Fruit fly (Drosophila melanogaster) whole organism, embryonic: Measurements from ENCODE around the gene Lmpt.

Experiments used
- Abd-B ChIP-seq: fragments of 200-800 bp; sonication (Bioruptor generic); optimal IDR thresholded peaks from 2 replicates; lab custom pipeline; 2018; ENCODE audit warnings: missing biosample characterization, mild to moderate bottlenecking, missing genetic modification characterization, moderate library complexity
- Atf3 ChIP-seq: fragments of 200-800 bp; sonication (Bioruptor generic); optimal IDR thresholded peaks from 3 replicates; lab custom pipeline; 2016; ENCODE audit warnings: missing biosample characterization, missing genetic modification characterization
- CG10209 ChIP-seq: fragments of 200-800 bp; sonication (Bioruptor generic); optimal IDR thresholded peaks from 3 replicates; lab custom pipeline; 2017; ENCODE audit warnings: missing biosample characterization, mild to moderate bottlenecking, missing genetic modification characterization, missing genetic modification reagents
- CG1233 ChIP-seq: fragments of 200-800 bp; sonication (Bioruptor generic); optimal IDR thresholded peaks from 4 replicates; lab custom pipeline; 2018; ENCODE audit warnings: missing biosample characterization, mild to moderate bottlenecking, missing genetic modification characterization
- CG13424 ChIP-seq: fragments of 200-800 bp; sonication (Bioruptor generic); optimal IDR thresholded peaks from 2 replicates; lab custom pipeline; 2019; ENCODE audit warnings: missing biosample characterization, mild to moderate bottlenecking, missing genetic modification characterization, moderate library complexity
- CG13894 ChIP-seq: fragments of 200-800 bp; sonication (Bioruptor generic); optimal IDR thresholded peaks from 3 replicates; lab custom pipeline; 2018; ENCODE audit warnings: missing biosample characterization, mild to moderate bottlenecking, missing genetic modification characterization, moderate library complexity
- CG14965 ChIP-seq: fragments of 200-800 bp; sonication (Bioruptor generic); optimal IDR thresholded peaks from 2 replicates; lab custom pipeline; 2016; ENCODE audit warnings: missing biosample characterization, missing genetic modification characterization, borderline replicate concordance
- CG15696 ChIP-seq: fragments of 200-800 bp; sonication (Bioruptor generic); optimal IDR thresholded peaks from 2 replicates; lab custom pipeline; 2019; ENCODE audit warnings: missing biosample characterization, mild to moderate bottlenecking, missing genetic modification characterization, moderate library complexity
- CG17385 ChIP-seq: fragments of 200-800 bp; sonication (Bioruptor generic); optimal IDR thresholded peaks from 3 replicates; lab custom pipeline; 2018; ENCODE audit warnings: missing biosample characterization, mild to moderate bottlenecking, missing genetic modification characterization
- CG2712 ChIP-seq: fragments of 200-800 bp; optimal IDR thresholded peaks from 3 replicates; lab custom pipeline; 2019; ENCODE audit warnings: missing biosample characterization, mild to moderate bottlenecking, missing genetic modification characterization, moderate library complexity
- CG3065 ChIP-seq: fragments of 200-800 bp; sonication (Bioruptor generic); optimal IDR thresholded peaks from 2 replicates; lab custom pipeline; 2016; ENCODE audit warnings: missing biosample characterization, missing genetic modification characterization
- CG31441 ChIP-seq: fragments of 200-800 bp; sonication (Bioruptor generic); IDR thresholded peaks from 2 replicates; pipeline ENCODE4 v1.3.6; 2022; ENCODE audit warnings: missing biosample characterization, missing genetic modification characterization
- CG32532 ChIP-seq: fragments of 200-800 bp; sonication (Bioruptor generic); IDR thresholded peaks from 2 replicates; pipeline ENCODE4 v1.3.6; 2022; ENCODE audit warnings: missing biosample characterization, missing genetic modification characterization
- CG33557 ChIP-seq: fragments of 200-800 bp; sonication (Bioruptor generic); optimal IDR thresholded peaks from 2 replicates; lab custom pipeline; 2019; ENCODE audit warnings: missing biosample characterization, mild to moderate bottlenecking, missing genetic modification characterization, moderate library complexity
- CG3407 ChIP-seq: fragments of 200-800 bp; sonication (Bioruptor generic); optimal IDR thresholded peaks from 2 replicates; lab custom pipeline; 2018; ENCODE audit warnings: missing biosample characterization, mild to moderate bottlenecking, missing genetic modification characterization
- CG3838 ChIP-seq: fragments of 200-800 bp; sonication (Bioruptor generic); optimal IDR thresholded peaks from 3 replicates; lab custom pipeline; 2016; ENCODE audit warnings: missing biosample characterization, missing genetic modification characterization
- CG4360 ChIP-seq: fragments of 200-800 bp; sonication (Bioruptor generic); IDR thresholded peaks from 2 replicates; pipeline ENCODE4 v1.3.6; 2022; ENCODE audit warnings: missing biosample characterization, missing genetic modification characterization
- CG4617 ChIP-seq: fragments of 200-800 bp; sonication (Bioruptor generic); optimal IDR thresholded peaks from 3 replicates; lab custom pipeline; 2016; ENCODE audit warnings: missing biosample characterization, missing genetic modification characterization, borderline replicate concordance
- CG7963 ChIP-seq: fragments of 200-800 bp; sonication (Bioruptor generic); IDR thresholded peaks from 3 replicates; pipeline ENCODE4 v1.3.6; 2022; ENCODE audit warnings: missing biosample characterization, missing genetic modification characterization; ENCODE audit not compliant: partially characterized antibody
- CG8388 ChIP-seq: fragments of 200-800 bp; sonication (Bioruptor generic); optimal IDR thresholded peaks from 2 replicates; lab custom pipeline; 2019; ENCODE audit warnings: missing biosample characterization, mild to moderate bottlenecking, missing genetic modification characterization, moderate library complexity
- CG8478 ChIP-seq: fragments of >200 bp; optimal IDR thresholded peaks from 2 replicates; lab custom pipeline; 2018
- Camta ChIP-seq: fragments of 200-800 bp; sonication (Bioruptor generic); optimal IDR thresholded peaks from 2 replicates; lab custom pipeline; 2016; ENCODE audit warnings: missing biosample characterization, missing genetic modification characterization
- D19B ChIP-seq: fragments of 200-800 bp; sonication (Bioruptor generic); optimal IDR thresholded peaks from 2 replicates; lab custom pipeline; 2017; ENCODE audit warnings: missing biosample characterization, mild to moderate bottlenecking, missing genetic modification characterization
- Deaf1 ChIP-seq: fragments of 200-800 bp; optimal IDR thresholded peaks from 3 replicates; lab custom pipeline; 2019; ENCODE audit warnings: missing biosample characterization, mild to moderate bottlenecking, missing genetic modification characterization, moderate library complexity
- Dp ChIP-seq: fragments of 200-800 bp; sonication (Bioruptor generic); optimal IDR thresholded peaks from 2 replicates; lab custom pipeline; 2018; ENCODE audit warnings: missing biosample characterization, mild to moderate bottlenecking, missing genetic modification characterization, moderate library complexity
- Fer1 ChIP-seq: fragments of 200-800 bp; sonication (Bioruptor generic); optimal IDR thresholded peaks from 2 replicates; lab custom pipeline; 2017; ENCODE audit warnings: missing biosample characterization, mild to moderate bottlenecking, missing genetic modification characterization
- HmgD ChIP-seq: fragments of 200-800 bp; sonication (Bioruptor generic); optimal IDR thresholded peaks from 3 replicates; lab custom pipeline; 2016; ENCODE audit warnings: missing biosample characterization, missing genetic modification characterization
- Mad ChIP-seq: fragments of 200-800 bp; sonication (Bioruptor generic); optimal IDR thresholded peaks from 2 replicates; lab custom pipeline; 2016; ENCODE audit warnings: missing biosample characterization, missing genetic modification characterization
- Opbp ChIP-seq: fragments of 200-800 bp; sonication (Bioruptor generic); IDR thresholded peaks from 3 replicates; pipeline ENCODE4 v1.3.6; 2022; ENCODE audit warnings: missing biosample characterization, missing genetic modification characterization; ENCODE audit not compliant: partially characterized antibody
- Scr ChIP-seq: fragments of 200-800 bp; sonication (Bioruptor generic); IDR thresholded peaks from 2 replicates; pipeline ENCODE4 v1.3.6; 2022; ENCODE audit warnings: missing biosample characterization, missing genetic modification characterization; ENCODE audit not compliant: partially characterized antibody
- Ssrp ChIP-seq: fragments of 200-800 bp; sonication (Bioruptor generic); optimal IDR thresholded peaks from 2 replicates; lab custom pipeline; 2018; ENCODE audit warnings: missing biosample characterization, mild to moderate bottlenecking, missing genetic modification characterization, moderate library complexity
- Xrp1 ChIP-seq: fragments of 200-800 bp; sonication (Bioruptor generic); IDR thresholded peaks from 2 replicates; pipeline ENCODE4 v1.3.6; 2022; ENCODE audit warnings: missing biosample characterization, missing genetic modification characterization
- br ChIP-seq: fragments of >200 bp; optimal IDR thresholded peaks from 2 replicates; lab custom pipeline; 2017
- btn ChIP-seq: fragments of 200-800 bp; sonication (Bioruptor generic); optimal IDR thresholded peaks from 2 replicates; lab custom pipeline; 2016; ENCODE audit warnings: missing biosample characterization, missing genetic modification characterization
- croc ChIP-seq: fragments of 200-800 bp; sonication (Bioruptor generic); conservative IDR thresholded peaks from 3 replicates; pipeline ENCODE4 v1.3.6; 2022; ENCODE audit warnings: missing biosample characterization, missing genetic modification characterization
- dmrt99B ChIP-seq: fragments of 200-800 bp; sonication (Bioruptor generic); optimal IDR thresholded peaks from 2 replicates; lab custom pipeline; 2018; ENCODE audit warnings: missing biosample characterization, mild to moderate bottlenecking, missing genetic modification characterization, moderate library complexity
- fd102C ChIP-seq: fragments of 200-800 bp; sonication (Bioruptor generic); optimal IDR thresholded peaks from 2 replicates; lab custom pipeline; 2018; ENCODE audit warnings: missing biosample characterization, mild to moderate bottlenecking, missing genetic modification characterization, moderate library complexity
- fd3F ChIP-seq: fragments of 200-800 bp; sonication (Bioruptor generic); optimal IDR thresholded peaks from 2 replicates; lab custom pipeline; 2018; ENCODE audit warnings: missing biosample characterization, mild to moderate bottlenecking, missing genetic modification characterization, moderate library complexity
- ham ChIP-seq: fragments of 200-800 bp; sonication (Bioruptor generic); IDR thresholded peaks from 2 replicates; pipeline ENCODE4 v1.3.6; 2022; ENCODE audit warnings: missing biosample characterization, missing genetic modification characterization
- hkb ChIP-seq, 2 experiments: fragments of 200-800 bp in 1 of 2; fragments of >200 bp in 1 of 2; sonication (Bioruptor generic) in 1 of 2; IDR thresholded peaks in 1 of 2; optimal IDR thresholded peaks in 1 of 2; 2 replicates each; pipeline versions ENCODE4 v1.3.6 to Lab custom; 2017 to 2022; ENCODE audit warnings: missing biosample characterization in 1 of 2, missing genetic modification characterization in 1 of 2
- insv ChIP-seq, 2 experiments: fragments of 200-800 bp; sonication (Bioruptor generic); optimal IDR thresholded peaks; 3 replicates each; lab custom pipeline; 2016 to 2018; ENCODE audit warnings: missing biosample characterization in 2 of 2, missing genetic modification characterization in 2 of 2
- jigr1 ChIP-seq: fragments of 200-800 bp; sonication (Bioruptor generic); IDR thresholded peaks from 3 replicates; pipeline ENCODE4 v1.3.6; 2022; ENCODE audit warnings: missing biosample characterization, missing genetic modification characterization
- jing ChIP-seq: fragments of 200-800 bp; sonication (Bioruptor generic); optimal IDR thresholded peaks from 2 replicates; lab custom pipeline; 2018; ENCODE audit warnings: missing biosample characterization, mild to moderate bottlenecking, missing genetic modification characterization
- pros ChIP-seq: fragments of 200-800 bp; sonication (Bioruptor generic); optimal IDR thresholded peaks from 3 replicates; lab custom pipeline; 2019; ENCODE audit warnings: missing biosample characterization, mild to moderate bottlenecking, missing genetic modification characterization, moderate library complexity
- row ChIP-seq: fragments of 200-800 bp; sonication (Bioruptor generic); IDR thresholded peaks from 3 replicates; pipeline ENCODE4 v1.3.6; 2022; ENCODE audit warnings: missing biosample characterization, missing genetic modification characterization
- tin ChIP-seq: fragments of 200-800 bp; sonication (Bioruptor generic); optimal IDR thresholded peaks from 3 replicates; lab custom pipeline; 2016; ENCODE audit warnings: missing biosample characterization, missing genetic modification characterization
- ttk ChIP-seq: fragments of 200-800 bp; sonication (Bioruptor generic); IDR thresholded peaks from 2 replicates; pipeline ENCODE4 v2.1.2; 2022; ENCODE audit warnings: missing biosample characterization, missing genetic modification characterization
- tup ChIP-seq: fragments of 200-800 bp; sonication (Bioruptor generic); optimal IDR thresholded peaks from 2 replicates; lab custom pipeline; 2016; ENCODE audit warnings: missing biosample characterization, mild to moderate bottlenecking, missing genetic modification characterization, moderate library complexity
- yki ChIP-seq: fragments of >200 bp; optimal IDR thresholded peaks from 3 replicates; lab custom pipeline; 2018
- zfh1 ChIP-seq: fragments of 200-800 bp; sonication (Bioruptor generic); IDR thresholded peaks from 3 replicates; pipeline ENCODE4 v1.3.6; 2022; ENCODE audit warnings: missing biosample characterization, missing genetic modification characterization

The Lmpt gene

DNA sequence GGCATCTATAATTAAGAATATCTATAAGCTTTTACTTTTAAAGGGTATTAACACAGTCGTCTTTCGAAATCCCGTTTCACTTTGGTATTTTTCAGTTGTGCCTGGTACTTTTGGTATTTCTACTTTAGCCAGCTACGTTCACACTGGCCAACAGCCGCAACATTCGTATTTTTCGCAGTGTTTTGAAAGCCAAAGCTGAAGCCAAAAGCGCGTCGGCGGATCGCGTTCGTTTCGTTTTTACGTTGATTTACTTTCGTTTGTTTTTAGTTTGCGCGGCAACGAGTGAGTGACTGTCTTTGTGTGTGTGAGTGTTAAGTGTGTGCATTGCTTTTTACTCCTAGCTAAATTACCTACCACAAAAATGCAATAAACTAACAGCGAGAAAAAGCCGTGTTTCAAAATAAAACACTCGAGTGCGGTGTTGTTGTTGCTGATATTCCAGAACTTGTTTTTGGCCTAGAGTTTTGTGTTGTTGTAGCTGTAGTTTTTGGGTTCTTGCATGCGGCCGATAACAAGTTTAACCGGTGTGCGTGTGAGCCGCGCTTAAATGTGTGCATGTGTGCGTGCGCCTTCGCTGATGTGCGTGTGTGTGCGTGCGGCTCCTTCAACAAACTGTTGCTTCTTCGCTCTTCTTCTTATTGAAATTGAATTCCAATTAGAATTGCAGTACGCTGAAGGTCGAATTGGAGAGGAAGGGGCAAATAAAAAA, at the start of gene Lmpt (continued):
- TF ChIP-seq row (GFP tag; lab: Robert Waterston, UW) = peak; percentile 87
- peak; percentile 26 for TF ChIP-seq pros (GFP tag; lab: Kevin White, UChicago)
- TF ChIP-seq CG14965 (GFP tag; lab: Kevin White, UChicago) = no peak
- TF ChIP-seq CG13894 (tag; lab: Kevin White, UChicago) = no peak
- TF ChIP-seq Dp (GFP tag; lab: Kevin White, UChicago) = peak; percentile 75
- no peak for TF ChIP-seq tup (GFP tag; lab: Kevin White, UChicago)
- no peak for TF ChIP-seq Scr (GFP tag; lab: Robert Waterston, UW)
- TF ChIP-seq D19B (GFP tag; lab: Kevin White, UChicago) = peak; percentile 80
- TF ChIP-seq CG3407 (GFP tag; lab: Kevin White, UChicago) = no peak
- TF ChIP-seq CG10209 (GFP tag; lab: Kevin White, UChicago) = no peak
- TF ChIP-seq CG32532 = no peak
- TF ChIP-seq CG8478 (lab: Kevin White, UChicago) = no peak
- TF ChIP-seq CG7963 = no peak
- TF ChIP-seq CG4617 (GFP tag; lab: Kevin White, UChicago) = no peak
- TF ChIP-seq Xrp1 (GFP tag; lab: Robert Waterston, UW) = peak; percentile 22; the same call in 1 of the 2 replicates
- TF ChIP-seq Opbp = no peak
- TF ChIP-seq ham (GFP tag; lab: Robert Waterston, UW) = no peak
- no peak for TF ChIP-seq br (lab: Kevin White, UChicago)
- TF ChIP-seq Abd-B (GFP tag; lab: Kevin White, UChicago) = no peak
- peak; percentile 46 for TF ChIP-seq Deaf1 (tag; lab: Kevin White, UChicago)
- peak; percentile 11 for TF ChIP-seq CG8388 (GFP tag; lab: Kevin White, UChicago)
- TF ChIP-seq Mad (GFP tag; lab: Kevin White, UChicago) = no peak
- TF ChIP-seq btn (GFP tag; lab: Kevin White, UChicago) = no peak
- peak; percentile 49 for TF ChIP-seq CG4360
- no peak for TF ChIP-seq CG3838 (GFP tag; lab: Kevin White, UChicago)
- TF ChIP-seq jigr1 = no peak
- TF ChIP-seq jing (GFP tag; lab: Kevin White, UChicago) = no peak
- TF ChIP-seq Fer1 (GFP tag; lab: Kevin White, UChicago) = peak; percentile 40
- no peak for TF ChIP-seq CG33557 (GFP tag; lab: Kevin White, UChicago)
- no peak for TF ChIP-seq CG1233 (GFP tag; lab: Kevin White, UChicago)
- TF ChIP-seq CG31441 = peak; percentile 28; the same call in 1 of the 2 replicates
- TF ChIP-seq fd3F (GFP tag; lab: Kevin White, UChicago) = no peak
- TF ChIP-seq CG15696 (tag; lab: Kevin White, UChicago) = no peak
- TF ChIP-seq CG3065 (GFP tag; lab: Kevin White, UChicago) = no peak
- no peak for TF ChIP-seq ttk
- TF ChIP-seq zfh1 (GFP tag; lab: Robert Waterston, UW) = no peak
- peak; percentile 0 for TF ChIP-seq CG2712 (tag; lab: Kevin White, UChicago)
- no peak for TF ChIP-seq HmgD (GFP tag; lab: Kevin White, UChicago)
- peak; percentile 88 for TF ChIP-seq CG17385
- peak; percentile 81 to 96 for TF ChIP-seq insv (GFP tag; optimal IDR thresholded peaks at IDR 0.05; lab: Kevin White, UChicago)
- no peak for TF ChIP-seq croc (GFP tag; lab: Robert Waterston, UW)
- no peak for TF ChIP-seq hkb (optimal IDR thresholded peaks at IDR 0.05; lab: Kevin White, UChicago)
- TF ChIP-seq hkb (GFP tag; IDR thresholded peaks at IDR 0.05; lab: Robert Waterston, UW) = no peak
- no peak for TF ChIP-seq CG13424
- no peak for TF ChIP-seq dmrt99B (tag; lab: Kevin White, UChicago)
- TF ChIP-seq Camta (GFP tag; lab: Kevin White, UChicago) = no peak
- TF ChIP-seq fd102C = no peak
- no peak for TF ChIP-seq Ssrp
- TF ChIP-seq yki (lab: Kevin White, UChicago) = no peak
- TF ChIP-seq Atf3 (GFP tag; lab: Kevin White, UChicago) = no peak
- no peak for TF ChIP-seq tin (GFP tag; lab: Kevin White, UChicago)
